Fruit fly (Drosophila melanogaster) whole organism: ENCODE data around the gene CG7567.

Experiments
- CG8478 ChIP-seq: fragments of >200 bp; optimal IDR thresholded peaks from 2 replicates; lab custom pipeline; 2018; ENCODE audit warnings: inconsistent platforms
- Dll ChIP-seq: fragments of >200 bp; optimal IDR thresholded peaks from 2 replicates; lab custom pipeline; 2017
- EcR ChIP-seq, 2 experiments: fragments of >200 bp; optimal IDR thresholded peaks; 2 replicates each; lab custom pipeline; 2017; ENCODE audit warnings: missing biosample characterization in 2 of 2, missing genetic modification characterization in 2 of 2, missing genetic modification reagents in 2 of 2
- pan ChIP-seq: fragments of >200 bp; optimal IDR thresholded peaks from 2 replicates; lab custom pipeline; 2017
- psq ChIP-seq: fragments of >200 bp; optimal IDR thresholded peaks from 2 replicates; lab custom pipeline; 2017
- usp ChIP-seq: fragments of >200 bp; optimal IDR thresholded peaks from 2 replicates; lab custom pipeline; 2017; ENCODE audit warnings: missing biosample characterization, missing genetic modification characterization, mixed read lengths

Gene CG7567

DNA sequence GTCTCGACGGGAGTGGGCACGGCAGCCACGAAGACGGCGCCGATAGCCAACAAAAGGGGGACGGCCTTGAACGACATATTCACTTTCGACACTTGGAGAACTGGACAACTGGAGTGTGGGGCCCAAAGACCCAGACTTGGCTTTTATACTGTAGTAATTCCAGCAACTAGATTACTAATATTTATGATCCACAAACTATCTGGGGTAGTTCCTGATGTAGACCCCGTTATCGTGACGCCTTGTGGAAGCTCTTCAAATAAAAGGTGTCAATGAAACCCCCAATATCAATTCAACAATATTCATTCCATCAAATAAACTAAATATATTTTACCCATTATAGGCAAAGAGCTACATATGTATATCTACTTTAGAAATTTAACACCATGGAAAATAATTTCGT lies 2.9 kb upstream of the CG7567 start, which contains the start of gene CG31041:
TSS of gene CG31041 (minus strand) at position 101 of the 400 bp plus-strand sequence.
- TF ChIP-seq EcR (GFP tag; optimal IDR thresholded peaks at IDR 0.05; lab: Kevin White, UChicago) (no peak), psq (no peak)

DNA sequence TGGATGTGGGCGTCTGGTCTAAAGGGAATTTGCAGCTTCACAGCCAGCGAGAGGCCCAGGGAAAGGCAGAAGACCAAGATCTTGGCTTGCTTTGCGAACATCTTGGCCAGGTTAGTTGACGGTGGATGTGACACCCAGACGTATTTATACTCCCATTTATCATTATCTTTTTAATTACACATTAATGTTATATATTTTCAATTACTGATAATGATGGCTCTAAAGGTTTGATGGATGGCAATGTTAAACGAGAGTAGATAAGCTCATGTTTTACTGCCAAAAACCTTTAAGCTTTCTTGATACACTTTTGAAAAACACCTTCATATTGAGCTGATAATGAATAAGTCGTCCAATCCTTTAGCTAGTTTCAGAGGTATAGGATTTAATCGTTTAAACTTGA lies 1.8 kb upstream of the CG7567 start, which contains the start of gene CG11470:
TSS of gene CG11470 (minus strand) at position 101 of the 400 bp plus-strand sequence.
- TF ChIP-seq usp (GFP tag; lab: Kevin White, UChicago) (no peak), pan (lab: Kevin White, UChicago) (no peak), Dll (lab: Kevin White, UChicago) (no peak), psq (no peak), EcR (GFP tag; optimal IDR thresholded peaks at IDR 0.05; lab: Kevin White, UChicago) (no peak), CG8478 (no peak)

DNA sequence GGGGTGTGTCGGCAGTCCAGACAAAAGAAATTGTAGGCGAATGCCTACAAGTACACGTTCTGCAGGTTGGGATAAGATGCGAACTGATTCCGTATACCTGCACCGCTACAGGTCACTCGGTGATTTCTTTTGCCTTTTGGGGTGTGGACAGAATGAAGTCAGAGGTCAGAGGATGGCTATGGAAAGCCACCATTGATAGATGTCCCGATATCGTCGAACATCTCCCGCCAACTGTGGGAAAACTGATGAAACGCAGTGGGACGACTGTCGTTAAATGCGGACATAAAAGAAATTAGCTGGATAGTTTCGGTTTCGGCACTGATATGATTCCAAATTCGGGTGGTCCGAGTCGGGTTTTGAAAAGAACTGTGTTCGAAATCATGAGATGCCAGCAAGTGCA lies 1.2 kb downstream of the CG7567 start:
- no peak for TF ChIP-seq pan (lab: Kevin White, UChicago)
- TF ChIP-seq EcR (GFP tag; optimal IDR thresholded peaks at IDR 0.05; lab: Kevin White, UChicago): no peak
- no peak for TF ChIP-seq usp (GFP tag; lab: Kevin White, UChicago)
- TF ChIP-seq psq: no peak
- no peak for TF ChIP-seq Dll (lab: Kevin White, UChicago)
- no peak for TF ChIP-seq CG8478

DNA sequence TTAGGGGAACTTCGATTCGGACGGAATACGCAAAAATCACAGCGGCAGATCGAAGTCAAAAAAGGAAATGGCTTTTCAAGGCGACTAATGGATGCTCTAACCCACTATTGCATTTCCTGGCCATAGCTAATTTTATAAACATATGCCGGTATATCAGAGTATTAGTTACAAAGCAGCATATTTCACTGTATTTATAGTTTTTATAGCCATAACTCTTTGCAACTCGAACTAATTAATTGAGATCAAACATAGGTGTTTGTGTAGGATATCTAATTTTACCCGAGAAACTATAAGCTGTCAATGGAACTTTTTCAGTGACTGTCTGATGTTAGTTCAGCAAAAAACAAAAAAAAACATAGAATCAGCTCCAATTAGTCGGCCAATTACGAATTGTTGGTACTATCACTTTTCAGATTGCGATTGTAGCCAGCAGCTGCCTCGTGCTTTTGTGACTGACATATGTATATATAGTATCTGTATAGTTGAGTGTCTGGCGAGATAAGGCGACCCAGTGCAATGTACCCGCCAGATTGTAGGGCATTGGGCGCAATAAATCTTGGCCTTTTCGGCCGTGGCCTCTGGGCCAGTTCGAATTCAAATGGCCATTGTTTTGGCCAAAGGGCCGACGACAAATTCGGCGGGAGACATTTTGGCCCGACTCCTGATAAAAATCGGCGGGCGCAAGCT lies 2.7 kb downstream of the CG7567 start:
- TF ChIP-seq Dll (lab: Kevin White, UChicago): no peak
- TF ChIP-seq pan (lab: Kevin White, UChicago): no peak
- no peak for TF ChIP-seq usp (GFP tag; lab: Kevin White, UChicago)
- TF ChIP-seq psq: no peak
- TF ChIP-seq CG8478: no peak
- no peak for TF ChIP-seq EcR (GFP tag; optimal IDR thresholded peaks at IDR 0.05; lab: Kevin White, UChicago)

DNA sequence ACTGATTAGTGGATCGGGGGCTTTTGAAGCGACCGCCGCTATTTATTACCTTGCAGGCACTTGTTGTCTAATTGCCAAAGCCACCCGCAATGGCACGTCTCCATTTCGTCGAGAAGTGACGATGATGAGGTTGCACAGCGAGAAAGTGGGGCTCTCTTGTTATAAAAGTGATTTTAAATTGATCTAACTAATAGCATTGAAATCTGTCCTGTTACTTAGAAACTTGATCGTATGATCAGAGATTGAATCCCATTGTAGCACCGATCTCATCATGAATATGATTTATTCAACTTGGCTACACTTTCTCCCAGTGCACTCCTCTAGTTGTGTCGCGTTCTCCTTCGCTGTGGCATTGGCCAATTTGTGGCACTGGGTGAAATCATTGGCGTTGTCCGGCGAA lies 3.6 kb downstream of the CG7567 start:
- no peak for TF ChIP-seq Dll (lab: Kevin White, UChicago)
- TF ChIP-seq psq: no peak
- no peak for TF ChIP-seq EcR (GFP tag; optimal IDR thresholded peaks at IDR 0.05; lab: Kevin White, UChicago)
- TF ChIP-seq CG8478: no peak
- no peak for TF ChIP-seq pan (lab: Kevin White, UChicago)
- no peak for TF ChIP-seq usp (GFP tag; lab: Kevin White, UChicago)

DNA sequence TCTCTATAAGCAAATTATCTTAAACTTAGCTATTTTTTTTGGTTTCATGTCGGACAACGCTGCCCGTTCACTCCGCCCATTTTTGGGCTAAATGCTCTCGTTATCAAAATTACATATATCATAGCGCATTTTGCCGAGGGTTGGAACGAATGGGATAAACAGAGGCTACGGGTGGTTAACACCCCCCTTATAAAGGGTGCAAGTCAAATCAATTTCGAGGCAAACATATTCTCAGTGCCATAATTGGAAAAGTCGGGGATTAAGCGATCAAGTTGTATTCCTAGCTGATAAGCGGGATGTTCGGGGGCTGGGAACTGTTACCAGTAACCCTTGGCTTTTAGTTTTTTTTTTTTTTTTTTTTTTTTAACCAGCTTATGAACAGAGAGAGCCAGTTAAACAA lies 4.6 kb downstream of the CG7567 start:
- no peak for TF ChIP-seq EcR (GFP tag; optimal IDR thresholded peaks at IDR 0.05; lab: Kevin White, UChicago)
- TF ChIP-seq pan (lab: Kevin White, UChicago): no peak
- no peak for TF ChIP-seq Dll (lab: Kevin White, UChicago)
- TF ChIP-seq psq: no peak
- no peak for TF ChIP-seq usp (GFP tag; lab: Kevin White, UChicago)
- TF ChIP-seq CG8478: no peak

DNA sequence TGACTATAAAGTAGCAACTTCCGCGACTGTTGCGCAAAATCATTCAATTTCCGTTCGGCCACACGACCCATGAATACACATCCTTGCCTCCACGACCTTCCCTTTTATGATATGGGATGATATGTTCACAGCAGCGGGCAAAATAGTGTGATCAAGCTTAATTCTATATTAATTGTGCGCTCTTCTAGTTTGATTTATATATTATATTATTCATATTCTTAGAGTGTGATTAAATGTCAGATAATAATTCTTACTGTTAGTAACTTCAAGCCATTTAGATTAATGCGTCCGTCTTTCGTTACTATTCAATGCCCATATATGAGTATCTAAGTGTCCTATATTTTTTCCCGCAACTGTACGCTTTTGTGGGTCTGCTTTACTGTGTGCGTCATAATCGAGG lies 6.5 kb downstream of the CG7567 start:
- TF ChIP-seq psq: no peak
- TF ChIP-seq Dll (lab: Kevin White, UChicago): no peak
- TF ChIP-seq usp (GFP tag; lab: Kevin White, UChicago): no peak

DNA sequence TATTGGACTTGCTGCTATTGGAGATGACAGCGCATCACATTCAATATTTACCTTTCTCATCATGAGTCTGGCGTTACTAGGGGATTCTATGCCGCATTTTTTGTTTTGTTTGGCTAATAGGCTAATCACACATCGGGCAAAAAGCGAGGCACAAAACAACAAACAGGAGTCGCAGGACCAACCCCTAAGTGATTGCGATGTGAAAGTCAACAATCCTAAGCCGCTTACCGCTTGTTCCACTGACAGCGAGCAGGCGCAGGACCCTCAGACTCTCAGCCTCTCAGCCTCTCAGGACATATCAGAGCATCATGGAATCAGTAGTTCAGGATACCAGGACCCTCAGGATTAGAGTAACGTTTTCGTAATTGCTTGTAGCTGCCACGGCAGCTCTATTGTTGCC lies 11.9 kb downstream of the CG7567 start:
- no peak for TF ChIP-seq usp (GFP tag; lab: Kevin White, UChicago)
- TF ChIP-seq pan (lab: Kevin White, UChicago): no peak
- no peak for TF ChIP-seq Dll (lab: Kevin White, UChicago)
- TF ChIP-seq CG8478: no peak
- no peak for TF ChIP-seq EcR (GFP tag; optimal IDR thresholded peaks at IDR 0.05; lab: Kevin White, UChicago)
- TF ChIP-seq psq: no peak

DNA sequence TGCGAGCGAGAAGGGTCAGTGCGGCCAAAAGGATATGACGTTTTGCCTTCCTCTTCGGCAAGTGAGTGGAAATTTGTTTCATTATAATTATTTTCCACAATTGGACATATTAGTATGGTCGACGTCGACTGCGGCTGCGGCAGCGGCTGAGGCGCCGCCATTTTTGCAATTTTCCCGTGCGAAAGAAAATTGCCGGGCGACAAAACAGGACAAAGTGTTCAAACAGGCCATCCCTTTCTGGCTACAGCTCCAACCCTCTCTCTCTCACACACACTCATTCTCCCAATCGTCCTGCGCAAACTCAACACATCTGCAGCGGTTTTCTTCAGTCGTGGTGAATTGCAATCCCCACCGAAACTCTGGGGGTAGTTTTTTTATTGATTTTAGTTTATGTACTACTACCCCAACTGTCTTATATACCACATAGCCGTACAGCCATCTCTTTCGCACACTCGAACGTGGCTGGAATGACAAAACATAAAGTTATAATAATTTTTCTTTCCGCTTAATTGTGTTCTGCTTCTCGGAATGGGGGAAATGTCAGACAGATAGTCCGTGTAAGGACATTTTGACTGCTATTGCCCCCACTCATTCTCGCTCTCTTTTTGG lies 15.8 kb downstream of the CG7567 start:
- TF ChIP-seq pan (lab: Kevin White, UChicago): no peak
- TF ChIP-seq CG8478: peak; percentile 10
- no peak for TF ChIP-seq psq
- TF ChIP-seq EcR (GFP tag; optimal IDR thresholded peaks at IDR 0.05; lab: Kevin White, UChicago): no peak
- no peak for TF ChIP-seq usp (GFP tag; lab: Kevin White, UChicago)

DNA sequence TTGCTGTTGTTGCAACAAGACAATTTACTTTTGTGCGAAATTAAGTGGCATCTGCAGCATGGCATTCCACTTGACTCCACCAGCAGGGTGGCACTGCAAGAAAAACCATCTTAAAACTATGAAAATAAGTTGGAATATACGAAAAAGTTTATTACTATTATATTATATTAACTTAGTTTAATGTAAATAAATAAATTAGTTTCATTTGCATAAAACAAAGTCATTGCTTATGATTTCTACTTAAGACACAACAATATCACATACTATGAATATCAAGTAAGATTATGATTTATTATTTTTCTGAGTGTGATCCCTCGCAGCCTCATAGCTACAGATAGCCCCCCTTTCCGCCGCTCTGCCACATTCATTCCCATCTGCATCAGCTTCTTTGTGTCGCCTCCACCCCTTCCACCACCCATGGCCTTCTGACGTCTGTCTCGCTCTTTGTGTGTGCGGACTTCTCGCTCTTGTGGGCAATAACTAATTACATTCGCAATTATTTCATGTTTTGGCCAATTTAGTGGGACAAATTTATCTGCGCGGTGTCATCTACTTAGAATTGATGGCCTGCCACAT lies 17.6 kb downstream of the CG7567 start:
- TF ChIP-seq Dll (lab: Kevin White, UChicago) (no peak), EcR (GFP tag; optimal IDR thresholded peaks at IDR 0.05; lab: Kevin White, UChicago) (no peak), usp (GFP tag; lab: Kevin White, UChicago) (no peak), CG8478 (no peak), pan (lab: Kevin White, UChicago) (no peak), psq (no peak)

DNA sequence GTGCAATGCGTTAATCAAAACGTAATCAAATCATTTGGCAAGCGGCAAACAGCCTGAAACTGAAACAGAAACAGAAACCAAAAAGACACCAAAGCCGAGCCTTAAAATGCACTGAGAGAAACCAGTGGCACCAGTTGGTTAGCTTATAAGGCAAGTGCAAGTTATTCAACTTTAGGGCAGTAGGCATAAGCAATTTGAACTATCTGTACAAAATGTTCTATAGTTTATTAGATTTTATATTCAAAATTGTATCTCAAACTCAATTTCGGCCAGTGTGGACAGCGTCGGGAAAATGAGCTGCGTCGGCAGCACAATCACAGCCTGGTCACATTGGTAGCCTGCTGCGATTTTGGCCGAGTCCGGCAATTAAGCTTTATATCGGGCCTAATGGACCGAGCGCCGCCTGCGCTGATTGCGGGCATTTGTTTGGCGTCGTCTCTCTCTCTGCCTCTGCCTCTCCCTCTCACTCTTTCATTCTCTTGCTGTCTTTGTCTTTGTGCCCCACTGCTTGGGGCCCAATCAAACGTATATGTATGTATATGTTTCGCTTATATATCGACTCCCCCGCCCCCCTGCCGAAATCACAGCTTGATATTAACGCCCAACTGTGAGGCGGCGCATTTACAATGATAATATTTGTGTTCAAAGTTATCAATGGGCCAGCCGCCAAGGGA lies 20.8 kb downstream of the CG7567 start:
- peak; percentile 12 for TF ChIP-seq Dll (lab: Kevin White, UChicago)
- TF ChIP-seq usp (GFP tag; lab: Kevin White, UChicago): no peak

DNA sequence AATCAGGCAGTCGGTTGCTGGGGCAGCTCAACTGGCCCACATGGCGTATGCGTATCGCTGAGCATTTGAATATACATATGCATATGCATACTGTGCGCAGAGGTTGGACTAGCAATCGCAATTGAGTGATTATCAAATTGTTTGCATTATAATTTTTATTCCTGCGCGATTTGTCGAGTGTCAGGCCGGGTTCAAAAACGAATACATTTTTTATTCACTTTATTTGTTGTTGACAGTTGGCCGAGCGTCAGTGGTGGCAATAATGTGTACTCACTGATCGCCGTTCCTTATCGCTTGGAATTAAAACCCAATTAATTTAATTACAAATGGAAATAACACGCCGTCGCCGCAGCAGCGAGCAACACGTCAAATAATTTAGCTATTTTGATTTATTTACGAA lies 22.2 kb downstream of the CG7567 start:
- TF ChIP-seq usp (GFP tag; lab: Kevin White, UChicago) (no peak), CG8478 (no peak), pan (lab: Kevin White, UChicago) (no peak), Dll (lab: Kevin White, UChicago) (no peak), EcR (GFP tag; optimal IDR thresholded peaks at IDR 0.05; lab: Kevin White, UChicago) (no peak), psq (no peak)
